Fruit fly (Drosophila melanogaster) whole organism, embryonic: ENCODE data around the gene CG43993.

Experiments used
- CG10274 ChIP-seq: fragments of 200-800 bp; sonication (Bioruptor generic); optimal IDR thresholded peaks from 3 replicates; lab custom pipeline; 2017; ENCODE audit warnings: missing biosample characterization, mild to moderate bottlenecking, missing genetic modification characterization
- CG11560 ChIP-seq: fragments of 200-800 bp; sonication (Bioruptor generic); IDR thresholded peaks from 3 replicates; pipeline ENCODE4 v1.3.6; 2022; ENCODE audit warnings: missing biosample characterization, missing genetic modification characterization
- CG13624 ChIP-seq: fragments of 200-800 bp; sonication (Bioruptor generic); optimal IDR thresholded peaks from 2 replicates; lab custom pipeline; 2016; ENCODE audit warnings: missing biosample characterization, missing genetic modification characterization
- CG14710 ChIP-seq: fragments of 200-800 bp; sonication (Bioruptor generic); optimal IDR thresholded peaks from 3 replicates; lab custom pipeline; 2019; ENCODE audit warnings: missing biosample characterization, mild to moderate bottlenecking, missing genetic modification characterization, moderate library complexity
- CG14965 ChIP-seq: fragments of 200-800 bp; sonication (Bioruptor generic); optimal IDR thresholded peaks from 2 replicates; lab custom pipeline; 2016; ENCODE audit warnings: missing biosample characterization, missing genetic modification characterization, borderline replicate concordance
- CG15073 ChIP-seq: fragments of 200-800 bp; sonication (Bioruptor generic); optimal IDR thresholded peaks from 2 replicates; lab custom pipeline; 2016; ENCODE audit warnings: missing biosample characterization, missing genetic modification characterization
- CG30403 ChIP-seq: fragments of 200-800 bp; sonication (Bioruptor generic); optimal IDR thresholded peaks from 3 replicates; lab custom pipeline; 2016; ENCODE audit warnings: missing biosample characterization, missing genetic modification characterization
- CG34224 ChIP-seq: fragments of 200-800 bp; sonication (Bioruptor generic); IDR thresholded peaks from 3 replicates; pipeline ENCODE4 v1.3.6; 2022; ENCODE audit warnings: missing biosample characterization, missing genetic modification characterization; ENCODE audit not compliant: partially characterized antibody
- CG34376 ChIP-seq: fragments of 200-800 bp; sonication (Bioruptor generic); optimal IDR thresholded peaks from 2 replicates; lab custom pipeline; 2018; ENCODE audit warnings: missing biosample characterization, mild to moderate bottlenecking, missing genetic modification characterization
- CG4360 ChIP-seq: fragments of 200-800 bp; sonication (Bioruptor generic); IDR thresholded peaks from 2 replicates; pipeline ENCODE4 v1.3.6; 2022; ENCODE audit warnings: missing biosample characterization, missing genetic modification characterization
- CG5953 ChIP-seq: fragments of 200-800 bp; sonication (Bioruptor generic); IDR thresholded peaks from 2 replicates; pipeline ENCODE4 v1.3.6; 2022; ENCODE audit warnings: missing biosample characterization, missing genetic modification characterization
- CG7271 ChIP-seq: fragments of 200-800 bp; sonication (Bioruptor generic); optimal IDR thresholded peaks from 2 replicates; lab custom pipeline; 2018; ENCODE audit warnings: missing biosample characterization, mild to moderate bottlenecking, missing genetic modification characterization, moderate library complexity
- CG8478 ChIP-seq: fragments of >200 bp; optimal IDR thresholded peaks from 2 replicates; lab custom pipeline; 2018
- E2f2 ChIP-seq: fragments of 200-800 bp; sonication (Bioruptor generic); IDR thresholded peaks from 2 replicates; pipeline ENCODE4 v1.3.6; 2022; ENCODE audit warnings: missing biosample characterization, missing genetic modification characterization
- Ets65A ChIP-seq: fragments of 200-800 bp; sonication (Bioruptor generic); peaks from one replicate; lab custom pipeline; 2016; ENCODE audit warnings: missing biosample characterization, missing genetic modification characterization
- GATAe ChIP-seq: fragments of 200-800 bp; sonication (Bioruptor generic); conservative IDR thresholded peaks from 2 replicates; pipeline ENCODE4 v1.3.6; 2022; ENCODE audit warnings: missing biosample characterization, missing genetic modification characterization
- HLH3B ChIP-seq: fragments of 200-800 bp; sonication (Bioruptor generic); IDR thresholded peaks from 2 replicates; pipeline ENCODE4 v1.3.6; 2022; ENCODE audit warnings: missing biosample characterization, missing genetic modification characterization
- Hey ChIP-seq: fragments of 200-800 bp; sonication (Bioruptor generic); optimal IDR thresholded peaks from 3 replicates; lab custom pipeline; 2018; ENCODE audit warnings: missing biosample characterization, mild to moderate bottlenecking, missing genetic modification characterization
- Hr3 ChIP-seq: fragments of 200-800 bp; sonication (Bioruptor generic); optimal IDR thresholded peaks from 3 replicates; lab custom pipeline; 2016; ENCODE audit warnings: missing biosample characterization, missing genetic modification characterization
- Hr51 ChIP-seq, 2 experiments: fragments of 200-800 bp; sonication (Bioruptor generic); optimal IDR thresholded peaks; 2 replicates in 1 of 2; 3 replicates in 1 of 2; lab custom pipeline; 2016 to 2018; ENCODE audit warnings: missing biosample characterization in 2 of 2, missing genetic modification characterization in 2 of 2, mild to moderate bottlenecking in 1 of 2, moderate library complexity in 1 of 2
- Jarid2 ChIP-seq: fragments of 200-800 bp; sonication (Bioruptor generic); optimal IDR thresholded peaks from 3 replicates; lab custom pipeline; 2017; ENCODE audit warnings: mild to moderate bottlenecking, missing biosample characterization, missing genetic modification reagents, missing genetic modification characterization
- Lpt ChIP-seq: fragments of >200 bp; optimal IDR thresholded peaks from 2 replicates; lab custom pipeline; 2018; ENCODE audit warnings: missing biosample characterization, missing genetic modification characterization
- MESR4 ChIP-seq: fragments of 200-800 bp; sonication (Bioruptor generic); optimal IDR thresholded peaks from 2 replicates; lab custom pipeline; 2018; ENCODE audit warnings: missing biosample characterization, mild to moderate bottlenecking, missing genetic modification characterization, moderate library complexity
- Nf-YC ChIP-seq: fragments of 200-800 bp; optimal IDR thresholded peaks from 3 replicates; lab custom pipeline; 2019; ENCODE audit warnings: missing biosample characterization, mild to moderate bottlenecking, missing genetic modification characterization, moderate library complexity
- Sin3A ChIP-seq: fragments of >200 bp; optimal IDR thresholded peaks from 2 replicates; lab custom pipeline; 2018
- Spps ChIP-seq: fragments of 200-800 bp; sonication (Bioruptor generic); optimal IDR thresholded peaks from 2 replicates; lab custom pipeline; 2018; ENCODE audit warnings: missing biosample characterization, mild to moderate bottlenecking, missing genetic modification characterization
- ab ChIP-seq: fragments of 200-800 bp; sonication (Bioruptor generic); optimal IDR thresholded peaks from 2 replicates; lab custom pipeline; 2016; ENCODE audit warnings: missing biosample characterization, missing genetic modification characterization
- ac ChIP-seq: fragments of 200-800 bp; sonication (Bioruptor generic); optimal IDR thresholded peaks from 3 replicates; lab custom pipeline; 2017; ENCODE audit warnings: missing biosample characterization, mild to moderate bottlenecking, missing genetic modification characterization
- bab2 ChIP-seq: fragments of 200-800 bp; sonication (Bioruptor generic); optimal IDR thresholded peaks from 2 replicates; lab custom pipeline; 2016; ENCODE audit warnings: missing biosample characterization, missing genetic modification characterization
- dan ChIP-seq: fragments of 200-800 bp; sonication (Bioruptor generic); IDR thresholded peaks from 2 replicates; pipeline ENCODE4 v1.3.6; 2022; ENCODE audit warnings: missing biosample characterization, missing genetic modification characterization
- dimm ChIP-seq: fragments of 200-800 bp; sonication (Bioruptor generic); IDR thresholded peaks from 2 replicates; pipeline ENCODE4 v1.3.6; 2022; ENCODE audit warnings: missing biosample characterization, missing genetic modification characterization
- eyg ChIP-seq: fragments of 200-800 bp; sonication (Bioruptor generic); optimal IDR thresholded peaks from 3 replicates; lab custom pipeline; 2016; ENCODE audit warnings: missing biosample characterization, missing genetic modification characterization
- fd3F ChIP-seq: fragments of 200-800 bp; sonication (Bioruptor generic); optimal IDR thresholded peaks from 2 replicates; lab custom pipeline; 2018; ENCODE audit warnings: missing biosample characterization, mild to moderate bottlenecking, missing genetic modification characterization, moderate library complexity
- fd64A ChIP-seq: fragments of 200-800 bp; sonication (Bioruptor generic); optimal IDR thresholded peaks from 3 replicates; lab custom pipeline; 2018; ENCODE audit warnings: missing biosample characterization, mild to moderate bottlenecking, missing genetic modification characterization
- gem ChIP-seq: fragments of 200-800 bp; sonication (Bioruptor generic); optimal IDR thresholded peaks from 2 replicates; lab custom pipeline; 2019; ENCODE audit warnings: missing biosample characterization, mild to moderate bottlenecking, missing genetic modification characterization, moderate library complexity
- h ChIP-seq: fragments of >200 bp; optimal IDR thresholded peaks from 2 replicates; lab custom pipeline; 2017
- lab ChIP-seq: fragments of 200-800 bp; sonication (Bioruptor generic); optimal IDR thresholded peaks from 3 replicates; lab custom pipeline; 2017; ENCODE audit warnings: missing biosample characterization, missing genetic modification characterization, mild to moderate bottlenecking, moderate library complexity, missing genetic modification reagents
- lbe ChIP-seq: fragments of 200-800 bp; sonication (Bioruptor generic); optimal IDR thresholded peaks from 2 replicates; lab custom pipeline; 2016; ENCODE audit warnings: missing biosample characterization, mild to moderate bottlenecking, missing genetic modification characterization
- lmd ChIP-seq: fragments of 200-800 bp; sonication (Bioruptor generic); IDR thresholded peaks from 2 replicates; pipeline ENCODE4 v1.3.6; 2022; ENCODE audit warnings: missing biosample characterization, missing genetic modification characterization
- nerfin-1 ChIP-seq: fragments of 200-800 bp; sonication (Bioruptor generic); optimal IDR thresholded peaks from 3 replicates; lab custom pipeline; 2019; ENCODE audit warnings: missing biosample characterization, mild to moderate bottlenecking, missing genetic modification characterization, moderate library complexity
- pho ChIP-seq: fragments of 200-800 bp; sonication (Bioruptor generic); optimal IDR thresholded peaks from 2 replicates; lab custom pipeline; 2016; ENCODE audit warnings: missing biosample characterization, missing genetic modification characterization
- ranshi ChIP-seq: fragments of 200-800 bp; sonication (Bioruptor generic); IDR thresholded peaks from 2 replicates; pipeline ENCODE4 v1.3.6; 2022; ENCODE audit warnings: missing biosample characterization, missing genetic modification characterization
- row ChIP-seq: fragments of 200-800 bp; sonication (Bioruptor generic); IDR thresholded peaks from 3 replicates; pipeline ENCODE4 v1.3.6; 2022; ENCODE audit warnings: missing biosample characterization, missing genetic modification characterization
- sd ChIP-seq: fragments of 200-800 bp; sonication (Bioruptor generic); optimal IDR thresholded peaks from 3 replicates; lab custom pipeline; 2018; ENCODE audit warnings: missing biosample characterization, mild to moderate bottlenecking, missing genetic modification characterization, moderate library complexity
- slou ChIP-seq: fragments of 200-800 bp; sonication (Bioruptor generic); optimal IDR thresholded peaks from 3 replicates; lab custom pipeline; 2016; ENCODE audit warnings: missing biosample characterization, missing genetic modification characterization
- ssp ChIP-seq: fragments of 200-800 bp; sonication (Bioruptor generic); IDR thresholded peaks from 2 replicates; pipeline ENCODE4 v1.3.6; 2022; ENCODE audit warnings: missing biosample characterization, missing genetic modification characterization
- tna ChIP-seq: fragments of 200-800 bp; sonication (Bioruptor generic); IDR thresholded peaks from 2 replicates; pipeline ENCODE4 v1.3.6; 2022; ENCODE audit warnings: missing biosample characterization, missing genetic modification characterization; ENCODE audit not compliant: partially characterized antibody
- unc-4 ChIP-seq: fragments of 200-800 bp; sonication (Bioruptor generic); IDR thresholded peaks from 2 replicates; pipeline ENCODE4 v1.3.6; 2022; ENCODE audit warnings: missing biosample characterization, missing genetic modification characterization; ENCODE audit not compliant: partially characterized antibody
- z ChIP-seq: fragments of 200-800 bp; sonication (Bioruptor generic); IDR thresholded peaks from 3 replicates; pipeline ENCODE4 v1.3.6; 2022; ENCODE audit warnings: missing biosample characterization, missing genetic modification characterization
- zfh2 ChIP-seq: fragments of 200-800 bp; sonication (Bioruptor generic); optimal IDR thresholded peaks from 2 replicates; lab custom pipeline; 2016; ENCODE audit warnings: missing biosample characterization, missing genetic modification characterization

CG43993 gene

dm6 chr3L:12032257-12032656, at the start of gene CG43993:
Gene CG43993, plus strand, starts transcription at chr3L:12032557.
- TF ChIP-seq slou (GFP tag; lab: Kevin White, UChicago) (no peak), bab2 (no peak), row (no peak), gem (tag; lab: Kevin White, UChicago) (no peak), CG34376 (GFP tag; lab: Kevin White, UChicago) (no peak), Nf-YC (tag; lab: Kevin White, UChicago) (no peak), ac (GFP tag; lab: Kevin White, UChicago) (no peak), CG14965 (GFP tag; lab: Kevin White, UChicago) (no peak), dan (GFP tag; lab: Robert Waterston, UW) (no peak), dimm (no peak), lmd (GFP tag; lab: Robert Waterston, UW) (no peak), tna (GFP tag; lab: Robert Waterston, UW) (no peak), Jarid2 (GFP tag; lab: Kevin White, UChicago) (no peak), CG13624 (GFP tag; lab: Kevin White, UChicago) (no peak), Hey (tag; lab: Kevin White, UChicago) (no peak)

- TF ChIP-seq fd3F (GFP tag; lab: Kevin White, UChicago) (no peak), MESR4 (GFP tag; lab: Kevin White, UChicago) (no peak), eyg (no peak), CG15073 (GFP tag; lab: Kevin White, UChicago) (no peak), CG8478 (lab: Kevin White, UChicago) (no peak), z (GFP tag; lab: Robert Waterston, UW) (no peak), Ets65A (GFP tag; lab: Kevin White, UChicago) (peak; percentile 83), nerfin-1 (tag; lab: Kevin White, UChicago) (no peak), fd64A (no peak)
- TF ChIP-seq, all 482 proteins: peak for 1
These were observed 47.8 kb upstream of the CG43993 start, which contains the start of gene CG6938 for dm6 chr3L:11984606-11985005. Gene CG6938, plus strand, starts transcription at chr3L:11984906.

- no peak for TF ChIP-seq Sin3A (lab: Kevin White, UChicago)
- TF ChIP-seq Hr51 (GFP tag; optimal IDR thresholded peaks at IDR 0.05; lab: Kevin White, UChicago), result no peak
- TF ChIP-seq lab (GFP tag; lab: Kevin White, UChicago), result no peak
- no peak for TF ChIP-seq Lpt
- no peak for TF ChIP-seq CG34224 (GFP tag; lab: Robert Waterston, UW)
- no peak for TF ChIP-seq ranshi (GFP tag; lab: Robert Waterston, UW)
- no peak for TF ChIP-seq lbe (GFP tag; lab: Kevin White, UChicago)
- TF ChIP-seq ssp, result no peak
- TF ChIP-seq pho, result no peak
These were observed 41.9 kb upstream of the CG43993 start, which contains the start of gene CG6931 for dm6 chr3L:11990436-11990835. Gene CG6931, plus strand, starts transcription at chr3L:11990736.

DNA sequence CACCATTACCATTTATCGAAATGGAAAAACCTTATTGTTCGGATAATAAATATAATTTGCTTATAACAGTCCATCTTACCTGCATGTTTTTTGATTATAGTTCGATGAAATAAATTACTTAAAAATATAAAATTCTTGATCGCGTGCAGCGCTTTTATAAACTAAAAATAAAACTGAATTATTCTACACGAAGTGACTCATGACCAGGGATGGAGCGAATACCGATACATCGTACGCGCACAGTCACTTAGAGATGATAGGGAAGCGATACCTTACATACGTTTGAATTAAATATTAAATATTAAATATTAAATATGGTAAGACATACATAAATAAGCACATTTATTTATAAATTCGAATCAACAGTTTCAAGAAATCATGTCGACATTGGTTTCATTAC, 39.4 kb upstream of the CG43993 start, which contains the start of gene viaf:
viaf (minus strand) TSS at position 220 of the 400 bp plus-strand sequence.
- no peak for TF ChIP-seq CG10274 (GFP tag; lab: Kevin White, UChicago)
- TF ChIP-seq Spps (tag; lab: Kevin White, UChicago), result peak; percentile 20
- TF ChIP-seq CG11560, result no peak
- no peak for TF ChIP-seq GATAe
- TF ChIP-seq unc-4 (GFP tag; lab: Robert Waterston, UW), result peak; percentile 91
- TF ChIP-seq CG4360 (GFP tag; lab: Robert Waterston, UW), result no peak
- no peak for TF ChIP-seq h (lab: Kevin White, UChicago)
- TF ChIP-seq Hr3, result peak; percentile 64
- no peak for TF ChIP-seq sd (tag; lab: Kevin White, UChicago)
- peak; percentile 72 for TF ChIP-seq CG14710 (tag; lab: Kevin White, UChicago)
- TF ChIP-seq CG30403 (GFP tag; lab: Kevin White, UChicago), result peak; percentile 50
- peak; percentile 58; the same call in 1 of the 2 replicates for TF ChIP-seq E2f2 (GFP tag; lab: Robert Waterston, UW)
- TF ChIP-seq CG7271, result peak; percentile 14
- TF ChIP-seq CG5953 (GFP tag; lab: Robert Waterston, UW), result no peak
- peak; percentile 36 for TF ChIP-seq zfh2 (GFP tag; lab: Kevin White, UChicago)
- TF ChIP-seq HLH3B (GFP tag; lab: Robert Waterston, UW), result peak; percentile 42; the same call in 1 of the 2 replicates
- TF ChIP-seq ab (GFP tag; lab: Kevin White, UChicago), result no peak
